Worm (Caenorhabditis elegans): Measurements from ENCODE around the gene lon-3.

lon-3 gene

DNA sequence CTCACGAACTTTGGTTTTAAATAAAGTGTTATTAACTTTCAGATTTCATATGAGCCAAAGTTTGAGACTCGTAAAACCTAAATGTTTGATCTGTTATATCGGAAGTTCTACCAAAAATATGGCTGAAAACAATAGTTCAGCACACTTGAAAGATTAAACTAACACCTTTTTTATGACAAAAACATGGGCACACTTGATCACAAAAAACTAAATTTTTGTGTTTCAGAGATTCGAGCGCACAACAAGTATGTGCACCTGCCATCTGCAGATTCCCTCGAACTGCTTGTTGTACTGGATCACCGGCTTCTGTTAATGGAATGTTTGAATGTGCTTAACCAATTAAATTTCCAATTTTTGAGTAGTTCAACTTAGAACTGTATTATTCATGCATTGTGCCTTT lies 44.7 kb downstream of the lon-3 start:
- TF ChIP-seq ceh-100 (GFP tag; IDR thresholded peaks at IDR 0.05) (no peak), snpc-1.3 (tag; optimal IDR thresholded peaks at IDR 0.05; ENCODE audit: insufficient read depth) (no peak), F55B11.4 (tag; optimal IDR thresholded peaks at IDR 0.05; ENCODE audit: borderline replicate concordance, insufficient read depth) (no peak), madf-3 (GFP tag; IDR thresholded peaks at IDR 0.05) (no peak), F23B12.7 (tag; optimal IDR thresholded peaks at IDR 0.05; ENCODE audit: insufficient read depth) (no peak), K11D2.4 (GFP tag; IDR thresholded peaks at IDR 0.05) (no peak), nhr-90 (tag; optimal IDR thresholded peaks at IDR 0.05) (no peak), F22D6.2 (tag; optimal IDR thresholded peaks at IDR 0.05) (no peak), madf-10 (tag; optimal IDR thresholded peaks at IDR 0.05) (no peak), xnd-1 (tag; optimal IDR thresholded peaks at IDR 0.05) (no peak), hrde-1 (tag; optimal IDR thresholded peaks at IDR 0.05; ENCODE audit: borderline replicate concordance) (no peak), egrh-3 (GFP tag; IDR thresholded peaks at IDR 0.05) (no peak)

DNA sequence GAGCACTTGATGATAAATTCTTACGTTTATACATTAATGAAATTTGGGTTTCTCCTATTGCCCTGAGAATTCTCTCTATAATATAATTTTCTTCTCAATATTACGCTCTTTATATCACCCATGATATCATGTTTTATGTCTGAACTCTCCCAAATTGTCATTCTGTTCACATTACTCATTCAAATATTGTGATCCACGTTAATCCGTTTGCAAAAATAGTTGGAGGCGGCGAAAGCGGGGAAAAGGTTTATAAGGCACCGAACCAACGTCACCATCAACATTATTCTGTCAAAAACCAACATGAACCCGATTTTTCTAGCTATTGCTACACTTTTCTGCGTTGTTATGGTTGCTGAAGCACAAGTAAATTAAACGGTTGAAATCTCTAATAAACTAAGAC lies 45.6 kb downstream of the lon-3 start, which contains the start of gene C27A7.8:
Gene C27A7.8, plus strand, starts transcription at position 301 of the 400 bp plus-strand sequence.
- TF ChIP-seq mel-28 (tag; optimal IDR thresholded peaks at IDR 0.05; ENCODE audit: borderline replicate concordance) (no peak), nhr-179 (tag; optimal IDR thresholded peaks at IDR 0.05) (no peak), F22D6.2 (tag; optimal IDR thresholded peaks at IDR 0.05) (no peak), B0019.2 (GFP tag; conservative IDR thresholded peaks at IDR 0.05) (no peak), dox-1 (GFP tag; IDR thresholded peaks at IDR 0.05) (no peak), atf-7 (tag; optimal IDR thresholded peaks at IDR 0.05) (no peak), ztf-22 (GFP tag; optimal IDR thresholded peaks at IDR 0.05) (no peak), madf-10 (tag; optimal IDR thresholded peaks at IDR 0.05) (no peak), sptf-2 (GFP tag; optimal IDR thresholded peaks at IDR 0.05) (no peak), F23B12.7 (tag; optimal IDR thresholded peaks at IDR 0.05; ENCODE audit: insufficient read depth) (no peak), nhr-120 (GFP tag; IDR thresholded peaks at IDR 0.05) (no peak)

DNA sequence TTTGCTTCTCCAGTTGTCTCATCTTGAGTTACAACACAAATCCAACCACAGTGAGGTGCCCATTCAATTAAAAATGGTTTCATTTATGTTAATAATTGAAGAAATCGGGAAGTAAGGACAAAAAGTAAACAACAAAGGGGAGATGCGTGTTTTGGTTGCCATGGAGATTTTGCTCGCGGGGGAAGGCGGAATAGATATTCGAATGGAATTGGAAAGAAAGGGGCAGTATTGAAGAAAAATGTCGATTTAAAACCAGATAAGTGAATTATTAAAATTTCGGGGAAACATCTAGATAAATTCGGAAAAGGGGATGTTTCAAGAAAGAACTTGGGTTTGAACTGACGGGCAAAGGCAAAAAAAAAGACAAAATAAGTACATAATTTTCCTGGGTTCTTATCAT lies 47.8 kb downstream of the lon-3 start, which contains the start of gene che-11:
Gene che-11, minus strand, starts transcription at position 101 of the 400 bp plus-strand sequence.
- TF ChIP-seq cebp-1 (GFP tag; IDR thresholded peaks at IDR 0.05) (no peak), cebp-1 (tag; optimal IDR thresholded peaks at IDR 0.05) (no peak), lsl-1 (GFP tag; optimal IDR thresholded peaks at IDR 0.05) (no peak), nfya-2 (GFP tag; IDR thresholded peaks at IDR 0.05) (no peak), F39B2.1 (GFP tag; IDR thresholded peaks at IDR 0.05) (no peak), nhr-27 (tag; optimal IDR thresholded peaks at IDR 0.05) (no peak)

Data from whole organism, young adult.